Fruit fly (Drosophila melanogaster) whole organism, prepupa: ENCODE results near the gene Vinc.

ENCODE experiments used
- CG10669 ChIP-seq: fragments of 200-800 bp; sonication (Bioruptor generic); optimal IDR thresholded peaks from 3 replicates; lab custom pipeline; 2018; ENCODE audit warnings: missing biosample characterization, mild to moderate bottlenecking, missing genetic modification characterization, moderate library complexity
- CG34406 ChIP-seq: fragments of 200-800 bp; sonication (Bioruptor generic); optimal IDR thresholded peaks from 3 replicates; lab custom pipeline; 2016; ENCODE audit warnings: missing biosample characterization, missing genetic modification characterization
- CG6854 ChIP-seq: fragments of 200-800 bp; sonication (Bioruptor generic); optimal IDR thresholded peaks from 2 replicates; lab custom pipeline; 2017; ENCODE audit warnings: missing biosample characterization, mild to moderate bottlenecking, missing genetic modification characterization
- Ets21C ChIP-seq: fragments of 200-800 bp; sonication (Bioruptor generic); optimal IDR thresholded peaks from 3 replicates; lab custom pipeline; 2016; ENCODE audit warnings: missing biosample characterization, missing genetic modification characterization
- Ets96B ChIP-seq: fragments of 200-800 bp; optimal IDR thresholded peaks from 2 replicates; lab custom pipeline; 2019; ENCODE audit warnings: missing biosample characterization, mild to moderate bottlenecking, missing genetic modification characterization, moderate library complexity
- Met ChIP-seq: fragments of 200-800 bp; sonication (Bioruptor generic); optimal IDR thresholded peaks from 3 replicates; lab custom pipeline; 2016; ENCODE audit warnings: missing biosample characterization, missing genetic modification characterization
- Smox ChIP-seq: fragments of 200-800 bp; sonication (Bioruptor generic); optimal IDR thresholded peaks from 3 replicates; lab custom pipeline; 2016; ENCODE audit warnings: missing biosample characterization, missing genetic modification characterization
- pdm3 ChIP-seq: fragments of 200-800 bp; sonication (Bioruptor generic); optimal IDR thresholded peaks from 3 replicates; lab custom pipeline; 2016; ENCODE audit warnings: missing biosample characterization, missing genetic modification characterization
- ss ChIP-seq, 2 experiments: fragments of 200-800 bp; sonication (Bioruptor generic); optimal IDR thresholded peaks; 2 replicates in 1 of 2; 3 replicates in 1 of 2; lab custom pipeline; 2017 to 2018; ENCODE audit warnings: mild to moderate bottlenecking in 2 of 2, missing biosample characterization in 2 of 2, missing genetic modification characterization in 2 of 2, moderate library complexity in 1 of 2

dm6 chrX:2196086-2196732 lies 26.2 kb downstream of the Vinc start:
- peak; percentile 35 for TF ChIP-seq pdm3 (GFP tag; lab: Kevin White, UChicago)
- no peak for TF ChIP-seq CG6854 (GFP tag; lab: Kevin White, UChicago)
- TF ChIP-seq ss (GFP tag; optimal IDR thresholded peaks at IDR 0.05; lab: Kevin White, UChicago) = peak; percentile 2 to 27
- TF ChIP-seq CG10669 (GFP tag; lab: Kevin White, UChicago) = peak; percentile 31
- TF ChIP-seq Met (GFP tag; lab: Kevin White, UChicago) = peak; percentile 56
- peak; percentile 12 for TF ChIP-seq Ets96B (tag; lab: Kevin White, UChicago)
- peak; percentile 51 for TF ChIP-seq Smox
- TF ChIP-seq Ets21C (GFP tag; lab: Kevin White, UChicago) = peak; percentile 19
- peak; percentile 32 for TF ChIP-seq CG34406 (GFP tag; lab: Kevin White, UChicago)
